Fruit fly (Drosophila melanogaster) whole organism, embryonic: ENCODE results near the gene ewg.

ENCODE experiments used
- Blimp-1 ChIP-seq: fragments of 200-800 bp; sonication (Bioruptor generic); optimal IDR thresholded peaks from 3 replicates; lab custom pipeline; 2018; ENCODE audit warnings: missing biosample characterization, missing genetic modification characterization, mild to moderate bottlenecking, moderate library complexity, missing genetic modification reagents
- CG11456 ChIP-seq: fragments of 200-800 bp; sonication (Bioruptor generic); IDR thresholded peaks from 3 replicates; pipeline ENCODE4 v1.3.6; 2022; ENCODE audit warnings: missing biosample characterization, missing genetic modification characterization
- CG11504 ChIP-seq: fragments of 200-800 bp; sonication (Bioruptor generic); optimal IDR thresholded peaks from 3 replicates; lab custom pipeline; 2019; ENCODE audit warnings: missing biosample characterization, mild to moderate bottlenecking, missing genetic modification characterization, moderate library complexity
- CG11696 ChIP-seq: fragments of 200-800 bp; sonication (Bioruptor generic); IDR thresholded peaks from 2 replicates; pipeline ENCODE4 v1.3.6; 2022; ENCODE audit warnings: missing biosample characterization, missing genetic modification characterization
- CG1233 ChIP-seq: fragments of 200-800 bp; sonication (Bioruptor generic); optimal IDR thresholded peaks from 4 replicates; lab custom pipeline; 2018; ENCODE audit warnings: missing biosample characterization, mild to moderate bottlenecking, missing genetic modification characterization
- CG12659 ChIP-seq: fragments of 200-800 bp; sonication (Bioruptor generic); optimal IDR thresholded peaks from 3 replicates; lab custom pipeline; 2017; ENCODE audit warnings: mild to moderate bottlenecking, missing biosample characterization, missing genetic modification reagents, missing genetic modification characterization
- CG13424 ChIP-seq: fragments of 200-800 bp; sonication (Bioruptor generic); optimal IDR thresholded peaks from 2 replicates; lab custom pipeline; 2019; ENCODE audit warnings: missing biosample characterization, mild to moderate bottlenecking, missing genetic modification characterization, moderate library complexity
- CG14710 ChIP-seq: fragments of 200-800 bp; sonication (Bioruptor generic); optimal IDR thresholded peaks from 3 replicates; lab custom pipeline; 2019; ENCODE audit warnings: missing biosample characterization, mild to moderate bottlenecking, missing genetic modification characterization, moderate library complexity
- CG15011 ChIP-seq: fragments of 200-800 bp; sonication (Bioruptor generic); optimal IDR thresholded peaks from 3 replicates; lab custom pipeline; 2018; ENCODE audit warnings: missing biosample characterization, mild to moderate bottlenecking, missing genetic modification characterization
- CG15514 ChIP-seq: fragments of 200-800 bp; sonication (Bioruptor generic); optimal IDR thresholded peaks from 3 replicates; lab custom pipeline; 2017; ENCODE audit warnings: missing biosample characterization, missing genetic modification characterization, mild to moderate bottlenecking, moderate library complexity, missing genetic modification reagents
- CG15696 ChIP-seq: fragments of 200-800 bp; sonication (Bioruptor generic); optimal IDR thresholded peaks from 2 replicates; lab custom pipeline; 2019; ENCODE audit warnings: missing biosample characterization, mild to moderate bottlenecking, missing genetic modification characterization, moderate library complexity
- CG16815 ChIP-seq: fragments of 200-800 bp; sonication (Bioruptor generic); optimal IDR thresholded peaks from 3 replicates; lab custom pipeline; 2017; ENCODE audit warnings: missing biosample characterization, mild to moderate bottlenecking, missing genetic modification characterization
- CG17802 ChIP-seq: fragments of 200-800 bp; sonication (Bioruptor generic); optimal IDR thresholded peaks from 2 replicates; lab custom pipeline; 2018; ENCODE audit warnings: missing biosample characterization, mild to moderate bottlenecking, missing genetic modification characterization, moderate library complexity
- CG18619 ChIP-seq: fragments of 200-800 bp; sonication (Bioruptor generic); optimal IDR thresholded peaks from 3 replicates; lab custom pipeline; 2017; ENCODE audit warnings: missing biosample characterization, mild to moderate bottlenecking, missing genetic modification characterization
- CG5245 ChIP-seq: fragments of 200-800 bp; sonication (Bioruptor generic); optimal IDR thresholded peaks from 3 replicates; lab custom pipeline; 2016; ENCODE audit warnings: missing biosample characterization, missing genetic modification characterization
- CG6765 ChIP-seq: fragments of 200-800 bp; sonication (Bioruptor generic); optimal IDR thresholded peaks from 3 replicates; lab custom pipeline; 2017; ENCODE audit warnings: missing biosample characterization, mild to moderate bottlenecking, missing genetic modification characterization
- CG7745 ChIP-seq: fragments of 200-800 bp; sonication (Bioruptor generic); optimal IDR thresholded peaks from 2 replicates; lab custom pipeline; 2018; ENCODE audit warnings: missing biosample characterization, mild to moderate bottlenecking, missing genetic modification characterization, moderate library complexity
- CG8765 ChIP-seq: fragments of 200-800 bp; sonication (Bioruptor generic); IDR thresholded peaks from 2 replicates; pipeline ENCODE4 v1.3.6; 2022; ENCODE audit warnings: missing biosample characterization, missing genetic modification characterization
- CoRest ChIP-seq: fragments of 200-800 bp; sonication (Bioruptor generic); optimal IDR thresholded peaks from 3 replicates; lab custom pipeline; 2018; ENCODE audit warnings: missing biosample characterization, mild to moderate bottlenecking, missing genetic modification characterization, moderate library complexity
- Dbx ChIP-seq: fragments of 200-800 bp; sonication (Bioruptor generic); IDR thresholded peaks from 3 replicates; pipeline ENCODE4 v1.3.6; 2022; ENCODE audit warnings: missing biosample characterization, missing genetic modification characterization
- Doc2 ChIP-seq: fragments of 200-800 bp; sonication (Bioruptor generic); IDR thresholded peaks from 2 replicates; pipeline ENCODE4 v1.3.6; 2022; ENCODE audit warnings: missing biosample characterization, missing genetic modification characterization
- Dref ChIP-seq: fragments of 200-800 bp; sonication (Bioruptor generic); IDR thresholded peaks from 2 replicates; pipeline ENCODE4 v1.3.6; 2022; ENCODE audit warnings: missing biosample characterization, missing genetic modification characterization
- H2.0 ChIP-seq: fragments of 200-800 bp; sonication (Bioruptor generic); IDR thresholded peaks from 2 replicates; pipeline ENCODE4 v1.3.6; 2022; ENCODE audit warnings: missing biosample characterization, missing genetic modification characterization
- HLH54F ChIP-seq: fragments of 200-800 bp; sonication (Bioruptor generic); optimal IDR thresholded peaks from 3 replicates; lab custom pipeline; 2016; ENCODE audit warnings: missing biosample characterization, missing genetic modification characterization
- MESR4 ChIP-seq: fragments of 200-800 bp; sonication (Bioruptor generic); optimal IDR thresholded peaks from 2 replicates; lab custom pipeline; 2018; ENCODE audit warnings: missing biosample characterization, mild to moderate bottlenecking, missing genetic modification characterization, moderate library complexity
- Pdp1 ChIP-seq, 2 experiments: fragments of 200-800 bp; sonication (Bioruptor generic); optimal IDR thresholded peaks; 3 replicates each; lab custom pipeline; 2016; ENCODE audit warnings: missing biosample characterization in 2 of 2, missing genetic modification characterization in 2 of 2, mild to moderate bottlenecking in 1 of 2, moderate library complexity in 1 of 2
- Poxn ChIP-seq: fragments of 200-800 bp; sonication (Bioruptor generic); IDR thresholded peaks from 2 replicates; pipeline ENCODE4 v1.3.6; 2022; ENCODE audit warnings: missing biosample characterization, missing genetic modification characterization
- Sox102F ChIP-seq: fragments of 200-800 bp; sonication (Bioruptor generic); optimal IDR thresholded peaks from 2 replicates; lab custom pipeline; 2018; ENCODE audit warnings: missing biosample characterization, mild to moderate bottlenecking, missing genetic modification characterization, moderate library complexity
- Taf1 ChIP-seq: fragments of 200-800 bp; sonication (Bioruptor generic); IDR thresholded peaks from 2 replicates; pipeline ENCODE4 v1.3.6; 2022; ENCODE audit warnings: missing biosample characterization, missing genetic modification characterization
- ac ChIP-seq: fragments of 200-800 bp; sonication (Bioruptor generic); optimal IDR thresholded peaks from 3 replicates; lab custom pipeline; 2017; ENCODE audit warnings: missing biosample characterization, mild to moderate bottlenecking, missing genetic modification characterization
- chinmo ChIP-seq: fragments of 200-800 bp; sonication (Bioruptor generic); IDR thresholded peaks from 4 replicates; pipeline ENCODE4 v1.3.6; 2022; ENCODE audit warnings: missing biosample characterization, missing genetic modification characterization; ENCODE audit not compliant: partially characterized antibody
- grau ChIP-seq: fragments of 200-800 bp; optimal IDR thresholded peaks from 3 replicates; lab custom pipeline; 2019; ENCODE audit warnings: missing biosample characterization, mild to moderate bottlenecking, missing genetic modification characterization, moderate library complexity
- gsb-n ChIP-seq: fragments of 200-800 bp; sonication (Bioruptor generic); optimal IDR thresholded peaks from 3 replicates; lab custom pipeline; 2018; ENCODE audit warnings: missing biosample characterization, mild to moderate bottlenecking, missing genetic modification characterization
- hkb ChIP-seq, 2 experiments: fragments of 200-800 bp in 1 of 2; fragments of >200 bp in 1 of 2; sonication (Bioruptor generic) in 1 of 2; IDR thresholded peaks in 1 of 2; optimal IDR thresholded peaks in 1 of 2; 2 replicates each; pipeline versions ENCODE4 v1.3.6 to Lab custom; 2017 to 2022; ENCODE audit warnings: missing biosample characterization in 1 of 2, missing genetic modification characterization in 1 of 2
- jumu ChIP-seq: fragments of 200-800 bp; sonication (Bioruptor generic); optimal IDR thresholded peaks from 3 replicates; lab custom pipeline; 2016; ENCODE audit warnings: missing biosample characterization, missing genetic modification characterization
- klu ChIP-seq: fragments of 200-800 bp; sonication (Bioruptor generic); IDR thresholded peaks from 2 replicates; pipeline ENCODE4 v1.3.6; 2022; ENCODE audit warnings: missing biosample characterization, missing genetic modification characterization
- mld ChIP-seq: fragments of 200-800 bp; sonication (Bioruptor generic); IDR thresholded peaks from 3 replicates; pipeline ENCODE4 v1.3.6; 2022; ENCODE audit warnings: missing biosample characterization, missing genetic modification characterization; ENCODE audit not compliant: partially characterized antibody
- sob ChIP-seq: fragments of 200-800 bp; sonication (Bioruptor generic); IDR thresholded peaks from 2 replicates; pipeline ENCODE4 v1.3.6; 2022; ENCODE audit warnings: missing biosample characterization, missing genetic modification characterization
- tll ChIP-seq, 2 experiments: fragments of 200-800 bp in 1 of 2; fragments of >200 bp in 1 of 2; sonication (Bioruptor generic) in 1 of 2; optimal IDR thresholded peaks; 2 replicates each; lab custom pipeline; 2017 to 2019; ENCODE audit warnings: missing biosample characterization in 2 of 2, missing genetic modification characterization in 2 of 2, mild to moderate bottlenecking in 1 of 2, moderate library complexity in 1 of 2
- trh ChIP-seq: fragments of 200-800 bp; sonication (Bioruptor generic); optimal IDR thresholded peaks from 2 replicates; lab custom pipeline; 2016; ENCODE audit warnings: missing biosample characterization, missing genetic modification characterization
- ttk ChIP-seq: fragments of 200-800 bp; sonication (Bioruptor generic); IDR thresholded peaks from 2 replicates; pipeline ENCODE4 v2.1.2; 2022; ENCODE audit warnings: missing biosample characterization, missing genetic modification characterization
- z ChIP-seq: fragments of 200-800 bp; sonication (Bioruptor generic); IDR thresholded peaks from 3 replicates; pipeline ENCODE4 v1.3.6; 2022; ENCODE audit warnings: missing biosample characterization, missing genetic modification characterization

ewg gene

DNA sequence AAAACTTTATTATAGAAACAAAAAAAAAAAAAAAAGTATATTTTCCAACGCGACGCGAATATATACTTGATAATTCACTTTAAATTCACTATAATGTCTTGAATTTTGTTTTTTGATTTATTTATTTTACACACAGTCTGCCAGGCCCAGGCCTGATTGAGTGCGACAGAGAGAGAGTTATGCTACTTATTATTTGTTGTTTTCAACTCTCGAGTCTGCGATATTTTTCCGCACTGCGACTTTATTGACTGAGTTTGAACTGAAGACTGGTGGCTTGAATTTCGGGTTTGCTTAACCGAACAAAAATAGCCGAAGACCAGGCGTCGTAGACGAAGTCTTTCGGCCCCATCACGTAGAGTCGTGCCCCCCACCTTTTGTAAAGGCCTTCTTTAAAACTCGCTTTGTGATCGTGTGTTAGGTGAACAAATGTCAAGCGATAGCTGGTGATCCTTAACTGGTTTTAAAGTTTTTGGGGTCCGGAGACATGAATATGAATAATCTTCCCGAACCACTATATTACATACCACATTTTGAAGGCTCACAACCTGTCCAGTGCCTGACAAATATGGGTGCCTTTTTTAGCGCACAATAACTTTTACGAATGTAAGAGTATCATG, 15.7 kb downstream of the ewg start, which contains the start of gene CG13377 (continued):
- TF ChIP-seq CG17802 (no peak), CoRest (tag; lab: Kevin White, UChicago) (no peak), CG11504 (no peak), grau (tag; lab: Kevin White, UChicago) (peak; percentile 30), sob (0 out of 2 replicates have a peak, but pooled peaks have one; percentile 24), CG14710 (tag; lab: Kevin White, UChicago) (no peak), CG15514 (no peak), CG1233 (no peak), Poxn (no peak), ttk (GFP tag; lab: Robert Waterston, UW) (no peak), klu (GFP tag; lab: Robert Waterston, UW) (no peak), Doc2 (GFP tag; lab: Robert Waterston, UW) (no peak), CG13424 (tag; lab: Kevin White, UChicago) (peak; percentile 33), Taf1 (no peak), CG16815 (GFP tag; lab: Kevin White, UChicago) (no peak), tll (GFP tag; optimal IDR thresholded peaks at IDR 0.05; lab: Kevin White, UChicago) (no peak), HLH54F (no peak), CG11696 (GFP tag; lab: Robert Waterston, UW) (peak; percentile 45; the same call in 1 of the 2 replicates), Blimp-1 (no peak), MESR4 (no peak), hkb (optimal IDR thresholded peaks at IDR 0.05; lab: Kevin White, UChicago) (no peak), hkb (GFP tag; IDR thresholded peaks at IDR 0.05; lab: Robert Waterston, UW) (peak; percentile 67; the same call in 1 of the 2 replicates), CG6765 (no peak), jumu (GFP tag; lab: Kevin White, UChicago) (no peak), gsb-n (no peak), CG15696 (no peak), z (GFP tag; lab: Robert Waterston, UW) (no peak), mld (GFP tag; lab: Robert Waterston, UW) (no peak), ac (GFP tag; lab: Kevin White, UChicago) (no peak), Dbx (GFP tag; lab: Robert Waterston, UW) (no peak), CG15011 (GFP tag; lab: Kevin White, UChicago) (no peak), CG5245 (GFP tag; lab: Kevin White, UChicago) (no peak), chinmo (GFP tag; lab: Robert Waterston, UW) (0 out of 4 replicates have a peak, but pooled peaks have one; percentile 49), H2.0 (GFP tag; lab: Robert Waterston, UW) (peak; percentile 27; the same call in 1 of the 2 replicates), CG11456 (no peak), CG12659 (GFP tag; lab: Kevin White, UChicago) (peak; percentile 8), Dref (GFP tag; lab: Robert Waterston, UW) (no peak), CG18619 (GFP tag; lab: Kevin White, UChicago) (no peak), Sox102F (no peak), CG7745 (no peak), Pdp1 (GFP tag; optimal IDR thresholded peaks at IDR 0.05; lab: Kevin White, UChicago) (no peak), CG8765 (GFP tag; lab: Robert Waterston, UW) (no peak), trh (GFP tag; lab: Kevin White, UChicago) (no peak)
